Fruit fly (Drosophila melanogaster) S2 (cell line): ENCODE measurements around the gene CG12728.

Experiments
- CG8478 ChIP-seq: fragments of >200 bp; optimal IDR thresholded peaks from 2 replicates; lab custom pipeline; 2018
- CTCF ChIP-seq, 2 experiments: fragments of >200 bp; optimal IDR thresholded peaks; 2 replicates each; lab custom pipeline; 2018

DNA sequence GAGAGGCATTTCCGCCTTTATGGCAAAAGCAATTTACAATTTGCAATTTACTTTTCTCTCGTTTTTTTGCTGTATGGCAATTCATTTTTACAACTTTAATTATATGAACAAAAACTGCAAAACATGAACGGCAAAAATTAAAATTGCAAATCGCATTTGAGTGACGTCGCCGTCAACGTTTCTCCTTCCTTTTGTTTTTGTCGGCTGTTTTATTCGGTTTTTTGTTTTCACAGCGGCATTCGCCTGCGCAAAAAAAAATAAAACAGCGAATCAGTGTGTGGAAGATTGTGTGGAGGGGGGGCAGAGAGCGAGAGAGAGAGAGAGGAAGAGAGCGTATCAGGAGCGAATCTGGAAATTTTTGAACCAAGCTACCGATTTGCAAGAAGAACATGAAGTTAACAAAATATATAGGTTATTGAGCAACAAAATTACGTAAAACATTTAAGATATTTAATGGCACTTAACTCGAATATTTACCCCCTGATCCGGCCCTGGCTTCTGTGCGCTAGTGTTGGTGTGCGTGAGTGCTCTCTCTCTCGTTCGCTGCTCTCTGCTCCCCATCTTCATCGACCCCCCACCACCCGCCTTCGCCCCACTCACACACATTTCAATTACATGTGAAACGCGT, 23.8 kb upstream of the CG12728 start:
- TF ChIP-seq CG8478 (lab: Kevin White, UChicago): no peak
- no peak for TF ChIP-seq CTCF (optimal IDR thresholded peaks at IDR 0.05; lab: Kevin White, UChicago)
